Worm (Caenorhabditis elegans) whole organism, L4 larva: ENCODE data around the gene eif-3.G.

ENCODE experiments used
- F26F4.8 ChIP-seq: fragments of 200-800 bp; sonication (Bioruptor generic); conservative IDR thresholded peaks from 2 replicates; pipeline ENCODE4 v1.3.6; 2022; ENCODE audit warnings: missing genetic modification characterization, missing compliant biosample characterization
- T20F7.1 ChIP-seq: fragments of 200-800 bp; sonication (Bioruptor generic); optimal IDR thresholded peaks from 2 replicates; lab custom pipeline; 2018; ENCODE audit warnings: mild to moderate bottlenecking, missing genetic modification characterization, missing compliant biosample characterization
- Y75B8A.6 ChIP-seq: fragments of 200-800 bp; sonication (Bioruptor generic); IDR thresholded peaks from 2 replicates; pipeline ENCODE4 v1.3.6; 2022; ENCODE audit warnings: missing genetic modification reagents, missing genetic modification characterization, missing compliant biosample characterization
- ZK337.2 ChIP-seq: fragments of 200-800 bp; sonication (Bioruptor generic); IDR thresholded peaks from 2 replicates; pipeline ENCODE4 v1.3.6; 2022; ENCODE audit warnings: missing genetic modification reagents, missing genetic modification characterization, missing compliant biosample characterization
- aha-1 ChIP-seq: fragments of 150-350 bp; peaks from one replicate; lab custom pipeline; 2014; ENCODE audit warnings: missing biosample characterization, missing genetic modification characterization
- aly-2 ChIP-seq: sonication (generic microtip); optimal IDR thresholded peaks from 2 replicates; lab custom pipeline; 2018; ENCODE audit warnings: missing biosample characterization, missing genetic modification characterization
- ama-1 ChIP-seq: fragments of 150-350 bp; optimal IDR thresholded peaks from 2 replicates; lab custom pipeline; 2014; ENCODE audit warnings: inconsistent platforms, mixed read lengths
- ceh-20 ChIP-seq: fragments of 200-800 bp; sonication (Bioruptor generic); IDR thresholded peaks from 2 replicates; pipeline ENCODE4 v1.3.6; 2022; ENCODE audit warnings: missing genetic modification reagents, missing genetic modification characterization, missing compliant biosample characterization
- ces-1 ChIP-seq: fragments of 150-350 bp; sonication (generic microtip); optimal IDR thresholded peaks from 4 replicates; lab custom pipeline; 2014; ENCODE audit warnings: missing biosample characterization, missing genetic modification reagents, missing genetic modification characterization
- ctbp-1 ChIP-seq: fragments of 200-800 bp; sonication (Bioruptor generic); IDR thresholded peaks from 2 replicates; pipeline ENCODE4 v1.3.6; 2022; ENCODE audit warnings: missing genetic modification reagents, missing genetic modification characterization, missing compliant biosample characterization
- daf-16 ChIP-seq, 3 experiments: sonication (generic microtip); optimal IDR thresholded peaks; 2 replicates each; lab custom pipeline; 2016 to 2017; ENCODE audit warnings: missing genetic modification characterization in 3 of 3, missing genetic modification reagents in 3 of 3, mild to moderate bottlenecking in 2 of 3, missing compliant biosample characterization in 2 of 3, missing biosample characterization in 1 of 3, moderate library complexity in 1 of 3
- daf-19 ChIP-seq: fragments of 200-800 bp; sonication (Bioruptor generic); conservative IDR thresholded peaks from 2 replicates; pipeline ENCODE4 v1.3.6; 2022; ENCODE audit warnings: missing genetic modification characterization, missing compliant biosample characterization
- dmd-6 ChIP-seq: fragments of 200-800 bp; sonication (Bioruptor generic); IDR thresholded peaks from 2 replicates; pipeline ENCODE4 v1.3.6; 2022; ENCODE audit warnings: missing genetic modification reagents, missing genetic modification characterization, missing compliant biosample characterization
- dpl-1 ChIP-seq: fragments of 150-350 bp; optimal IDR thresholded peaks from 2 replicates; lab custom pipeline; 2014; ENCODE audit warnings: missing biosample characterization, missing genetic modification reagents, missing genetic modification characterization
- duxl-1 ChIP-seq: sonication (generic microtip); optimal IDR thresholded peaks from 2 replicates; lab custom pipeline; 2016; ENCODE audit warnings: mild to moderate bottlenecking, missing genetic modification characterization, moderate library complexity, missing compliant biosample characterization; ENCODE audit not compliant: poor library complexity
- dve-1 ChIP-seq: sonication (generic microtip); optimal IDR thresholded peaks from 2 replicates; lab custom pipeline; 2017; ENCODE audit warnings: antibody characterized with exemption, mild to moderate bottlenecking, missing genetic modification characterization, missing compliant biosample characterization; ENCODE audit not compliant: insufficient read depth
- fkh-10 ChIP-seq: fragments of 150-350 bp; optimal IDR thresholded peaks from 2 replicates; lab custom pipeline; 2014; ENCODE audit warnings: missing biosample characterization, missing genetic modification reagents, missing genetic modification characterization
- hif-1 ChIP-seq, 2 experiments: sonication (generic microtip); optimal IDR thresholded peaks; 2 replicates each; lab custom pipeline; 2016 to 2017; ENCODE audit warnings: missing compliant biosample characterization in 2 of 2, missing genetic modification characterization in 2 of 2, missing genetic modification reagents in 2 of 2, missing genotype in 2 of 2, mild to moderate bottlenecking in 1 of 2
- hlh-11 ChIP-seq: fragments of 200-800 bp; sonication (Bioruptor generic); optimal IDR thresholded peaks from 2 replicates; lab custom pipeline; 2018; ENCODE audit warnings: mild to moderate bottlenecking, missing genetic modification characterization, missing compliant biosample characterization
- hlh-30 ChIP-seq: sonication (generic microtip); optimal IDR thresholded peaks from 2 replicates; lab custom pipeline; 2017; ENCODE audit warnings: antibody characterized with exemption, mild to moderate bottlenecking, missing genetic modification characterization, missing compliant biosample characterization; ENCODE audit not compliant: insufficient read depth
- jun-1 ChIP-seq: fragments of 150-350 bp; optimal IDR thresholded peaks from 2 replicates; lab custom pipeline; 2014; ENCODE audit warnings: missing biosample characterization, missing genetic modification reagents, missing genetic modification characterization
- lin-38 ChIP-seq: fragments of 200-800 bp; sonication (Bioruptor generic); IDR thresholded peaks from 2 replicates; pipeline ENCODE4 v1.3.6; 2022; ENCODE audit warnings: missing genetic modification reagents, missing genetic modification characterization, missing compliant biosample characterization
- lir-3 ChIP-seq: sonication (generic microtip); optimal IDR thresholded peaks from 2 replicates; lab custom pipeline; 2016; ENCODE audit warnings: mild to moderate bottlenecking, missing genetic modification characterization, missing compliant biosample characterization
- lsy-2 ChIP-seq, 2 experiments: fragments of 150-350 bp in 1 of 2; sonication (generic microtip) in 1 of 2; optimal IDR thresholded peaks; 2 replicates each; lab custom pipeline; 2014 to 2017; ENCODE audit warnings: missing biosample characterization in 2 of 2, missing genetic modification characterization in 2 of 2
- mep-1 ChIP-seq: fragments of 150-350 bp; sonication (generic microtip); optimal IDR thresholded peaks from 3 replicates; lab custom pipeline; 2014; ENCODE audit warnings: missing biosample characterization, missing genetic modification characterization
- mes-2 ChIP-seq: sonication (generic microtip); optimal IDR thresholded peaks from 2 replicates; lab custom pipeline; 2016; ENCODE audit warnings: missing genotype, mild to moderate bottlenecking, missing genetic modification characterization, missing compliant biosample characterization; ENCODE audit not compliant: poor library complexity, severe bottlenecking
- mxl-2 ChIP-seq: fragments of 200-800 bp; sonication (Bioruptor generic); conservative IDR thresholded peaks from 2 replicates; pipeline ENCODE4 v1.3.6; 2022; ENCODE audit warnings: missing genetic modification reagents, missing genetic modification characterization, missing compliant biosample characterization
- mxl-3 ChIP-seq: fragments of 200-800 bp; sonication (Bioruptor generic); optimal IDR thresholded peaks from 2 replicates; lab custom pipeline; 2018; ENCODE audit warnings: mild to moderate bottlenecking, missing genetic modification characterization, missing compliant biosample characterization
- nhr-11 ChIP-seq: fragments of 150-350 bp; optimal IDR thresholded peaks from 2 replicates; lab custom pipeline; 2014; ENCODE audit warnings: missing biosample characterization, missing genetic modification characterization
- nhr-28 ChIP-seq: fragments of 150-350 bp; optimal IDR thresholded peaks from 2 replicates; lab custom pipeline; 2014; ENCODE audit warnings: missing biosample characterization, missing genetic modification characterization
- nhr-41 ChIP-seq: fragments of 200-800 bp; sonication (Bioruptor generic); IDR thresholded peaks from 2 replicates; pipeline ENCODE4 v1.3.6; 2022; ENCODE audit warnings: missing genetic modification reagents, missing genetic modification characterization, missing compliant biosample characterization
- nhr-42 ChIP-seq: fragments of 200-800 bp; sonication (Bioruptor generic); IDR thresholded peaks from 2 replicates; pipeline ENCODE4 v1.3.6; 2022; ENCODE audit warnings: missing genetic modification characterization, missing compliant biosample characterization
- nhr-76 ChIP-seq: fragments of 150-350 bp; optimal IDR thresholded peaks from 2 replicates; lab custom pipeline; 2014; ENCODE audit warnings: missing biosample characterization, missing genetic modification characterization
- nhr-77 ChIP-seq: fragments of 150-350 bp; optimal IDR thresholded peaks from 2 replicates; lab custom pipeline; 2014; ENCODE audit warnings: missing biosample characterization, missing genetic modification characterization
- pha-4 ChIP-seq, 2 experiments: fragments of 150-350 bp in 1 of 2; fragments of 200-800 bp in 1 of 2; sonication (Bioruptor generic) in 1 of 2; IDR thresholded peaks in 1 of 2; optimal IDR thresholded peaks in 1 of 2; 2 replicates each; pipeline versions ENCODE4 v1.3.6 to Lab custom; 2014 to 2022; ENCODE audit warnings: missing genetic modification characterization in 2 of 2, missing genetic modification reagents in 2 of 2, missing biosample characterization in 1 of 2, missing compliant biosample characterization in 1 of 2
- php-3 ChIP-seq: fragments of 200-800 bp; sonication (Bioruptor generic); IDR thresholded peaks from 2 replicates; pipeline ENCODE4 v1.3.6; 2022; ENCODE audit warnings: missing genetic modification reagents, missing genetic modification characterization, missing compliant biosample characterization
- pqm-1 ChIP-seq: sonication (generic microtip); optimal IDR thresholded peaks from 2 replicates; lab custom pipeline; 2017; ENCODE audit warnings: missing biosample characterization, missing genetic modification characterization
- sdz-12 ChIP-seq: fragments of 200-800 bp; sonication (Bioruptor generic); optimal IDR thresholded peaks from 2 replicates; lab custom pipeline; 2018; ENCODE audit warnings: mild to moderate bottlenecking, missing genetic modification characterization, missing compliant biosample characterization
- snpc-1.2 ChIP-seq: fragments of 200-800 bp; sonication (Bioruptor generic); IDR thresholded peaks from 2 replicates; pipeline ENCODE4 v1.3.6; 2022; ENCODE audit warnings: missing genetic modification reagents, missing genetic modification characterization, missing compliant biosample characterization
- spr-1 ChIP-seq: sonication (generic microtip); optimal IDR thresholded peaks from 2 replicates; lab custom pipeline; 2016; ENCODE audit warnings: mild to moderate bottlenecking, missing genetic modification characterization, missing compliant biosample characterization
- tag-97 ChIP-seq: fragments of 200-800 bp; sonication (Bioruptor generic); IDR thresholded peaks from 2 replicates; pipeline ENCODE4 v1.3.6; 2022; ENCODE audit warnings: missing genetic modification characterization, missing compliant biosample characterization
- unc-130 ChIP-seq: sonication (generic microtip); optimal IDR thresholded peaks from 2 replicates; lab custom pipeline; 2016; ENCODE audit warnings: missing genetic modification reagents, missing genetic modification characterization, missing compliant biosample characterization
- vab-7 ChIP-seq: fragments of 200-800 bp; sonication (Bioruptor generic); IDR thresholded peaks from 2 replicates; pipeline ENCODE4 v1.3.6; 2022; ENCODE audit warnings: missing genetic modification reagents, missing genetic modification characterization, missing compliant biosample characterization
- zag-1 ChIP-seq: fragments of 150-350 bp; optimal IDR thresholded peaks from 2 replicates; lab custom pipeline; 2014; ENCODE audit warnings: missing biosample characterization, missing genetic modification characterization
- zfp-2 ChIP-seq: sonication (generic microtip); optimal IDR thresholded peaks from 2 replicates; lab custom pipeline; 2016; ENCODE audit warnings: mild to moderate bottlenecking, missing genetic modification characterization, missing compliant biosample characterization

Gene eif-3.G

ce11 chrII:8481731-8482253, 39.2 kb downstream of the eif-3.G start, which contains the start of gene M05D6.5 (continued):
- TF ChIP-seq nhr-28 (tag; lab: Kevin White, UChicago) (no peak), duxl-1 (no peak), vab-7 (GFP tag; lab: Robert Waterston, UW) (peak; percentile 3; the same call in 1 of the 2 replicates), daf-16 (GFP tag; optimal IDR thresholded peaks at IDR 0.05; lab: Kevin White, UChicago) (no peak), daf-16 (tag; optimal IDR thresholded peaks at IDR 0.05; lab: Kevin White, UChicago) (no peak), F26F4.8 (GFP tag; lab: Robert Waterston, UW) (no peak), ama-1 (lab: Kevin White, UChicago) (peak; percentile 14), T20F7.1 (GFP tag; lab: Kevin White, UChicago) (no peak), hlh-11 (no peak), lir-3 (tag; lab: Kevin White, UChicago) (no peak), spr-1 (tag; lab: Kevin White, UChicago) (no peak), tag-97 (GFP tag; lab: Robert Waterston, UW) (no peak), mep-1 (tag; lab: Kevin White, UChicago) (no peak), ZK337.2 (GFP tag; lab: Robert Waterston, UW) (no peak), nhr-42 (GFP tag; lab: Robert Waterston, UW) (no peak)

- TF ChIP-seq nhr-28 (tag; lab: Kevin White, UChicago) (peak; percentile 99), aha-1 (peak; percentile 90), dmd-6 (GFP tag; lab: Robert Waterston, UW) (peak; percentile 26; the same call in 1 of the 2 replicates), mes-2 (no peak), mxl-3 (GFP tag; lab: Kevin White, UChicago) (peak; percentile 14), dpl-1 (GFP tag; lab: Kevin White, UChicago) (peak; percentile 23), hlh-11 (peak; percentile 47), lin-38 (peak; percentile 46), dve-1 (peak; percentile 9), snpc-1.2 (0 out of 2 replicates have a peak, but pooled peaks have one; percentile 34), aly-2 (tag; lab: Kevin White, UChicago) (no peak), unc-130 (GFP tag; lab: Kevin White, UChicago) (no peak), daf-16 (GFP tag; optimal IDR thresholded peaks at IDR 0.05; lab: Kevin White, UChicago) (no peak), daf-16 (tag; optimal IDR thresholded peaks at IDR 0.05; lab: Kevin White, UChicago) (peak; percentile 22), nhr-11 (tag; lab: Kevin White, UChicago) (peak; percentile 40), ama-1 (lab: Kevin White, UChicago) (peak; percentile 26), lsy-2 (tag; optimal IDR thresholded peaks at IDR 0.05; lab: Kevin White, UChicago) (peak in 1 of 2 experiments; percentile 82), ces-1 (GFP tag; lab: Kevin White, UChicago) (no peak), T20F7.1 (GFP tag; lab: Kevin White, UChicago) (peak; percentile 45), php-3 (no peak), nhr-77 (tag; lab: Kevin White, UChicago) (peak; percentile 37), nhr-41 (no peak), pqm-1 (tag; lab: Kevin White, UChicago) (peak; percentile 42)
Measured at ce11 chrII:8483124-8483792, 40.7 kb downstream of the eif-3.G start.

ce11 chrII:8483793-8484186, 41.2 kb downstream of the eif-3.G start, which contains the start of gene taap-1:
Gene taap-1, minus strand, starts transcription at chrII:8483871.
- peak; percentile 10 for TF ChIP-seq hlh-30 (tag; lab: Kevin White, UChicago)
- no peak for TF ChIP-seq fkh-10 (GFP tag; lab: Kevin White, UChicago)
- TF ChIP-seq zag-1 (tag; lab: Kevin White, UChicago), result no peak
- no peak for TF ChIP-seq jun-1 (tag; lab: Kevin White, UChicago)
- TF ChIP-seq mxl-2 (GFP tag; lab: Robert Waterston, UW), result no peak
- no peak for TF ChIP-seq lin-38
- no peak for TF ChIP-seq nhr-76 (tag; lab: Kevin White, UChicago)
- peak; percentile 94 to 100 for TF ChIP-seq hif-1 (tag; optimal IDR thresholded peaks at IDR 0.05; lab: Kevin White, UChicago)
- no peak for TF ChIP-seq dpl-1 (GFP tag; lab: Kevin White, UChicago)
- TF ChIP-seq daf-19, result no peak
- no peak for TF ChIP-seq aly-2 (tag; lab: Kevin White, UChicago)
- TF ChIP-seq T20F7.1 (GFP tag; lab: Kevin White, UChicago), result no peak
- TF ChIP-seq ctbp-1 (GFP tag; lab: Robert Waterston, UW), result no peak
- TF ChIP-seq ceh-20 (GFP tag; lab: Robert Waterston, UW), result no peak
- TF ChIP-seq sdz-12 (GFP tag; lab: Kevin White, UChicago), result no peak
- no peak for TF ChIP-seq pha-4 (GFP tag; IDR thresholded peaks at IDR 0.05; lab: Robert Waterston, UW)
- no peak for TF ChIP-seq pha-4 (tag; optimal IDR thresholded peaks at IDR 0.05; lab: Kevin White, UChicago)
- no peak for TF ChIP-seq zfp-2 (tag; lab: Kevin White, UChicago)
- no peak for TF ChIP-seq Y75B8A.6 (GFP tag; lab: Robert Waterston, UW)
